Worm (Caenorhabditis elegans) whole organism, L4 larva: ENCODE results near the gene gst-1.
A peak's percentile ranks its signal among the peaks of the same experiment; 100 is the strongest.

Experiments
- F10B5.3 ChIP-seq: sonication (generic microtip); optimal IDR thresholded peaks from 2 replicates; lab custom pipeline; 2016; ENCODE audit warnings: mild to moderate bottlenecking, missing genetic modification characterization, missing compliant biosample characterization
- F26F4.8 ChIP-seq: fragments of 200-800 bp; sonication (Bioruptor generic); conservative IDR thresholded peaks from 2 replicates; pipeline ENCODE4 v1.3.6; 2022; ENCODE audit warnings: missing genetic modification characterization, missing compliant biosample characterization
- F44E2.7 ChIP-seq: fragments of 200-800 bp; sonication (Bioruptor generic); IDR thresholded peaks from 2 replicates; pipeline ENCODE4 v2.1.2; 2022; ENCODE audit warnings: missing genetic modification characterization, missing compliant biosample characterization
- F49E8.2 ChIP-seq: sonication (generic microtip); optimal IDR thresholded peaks from 2 replicates; lab custom pipeline; 2016; ENCODE audit warnings: missing compliant biosample characterization, mild to moderate bottlenecking, missing genetic modification characterization, borderline replicate concordance
- R02D3.7 ChIP-seq: fragments of 150-350 bp; sonication (generic microtip); optimal IDR thresholded peaks from 3 replicates; lab custom pipeline; 2014; ENCODE audit warnings: missing biosample characterization, missing genetic modification characterization
- T20F7.1 ChIP-seq: fragments of 200-800 bp; sonication (Bioruptor generic); optimal IDR thresholded peaks from 2 replicates; lab custom pipeline; 2018; ENCODE audit warnings: mild to moderate bottlenecking, missing genetic modification characterization, missing compliant biosample characterization
- Y48G9A.11 ChIP-seq: fragments of 200-800 bp; sonication (Bioruptor generic); IDR thresholded peaks from 2 replicates; pipeline ENCODE4 v1.3.6; 2022; ENCODE audit warnings: missing genetic modification reagents, missing genetic modification characterization, missing compliant biosample characterization
- Y5F2A.4 ChIP-seq: fragments of 200-800 bp; sonication (Bioruptor generic); optimal IDR thresholded peaks from 2 replicates; lab custom pipeline; 2018; ENCODE audit warnings: mild to moderate bottlenecking, missing genetic modification characterization, missing compliant biosample characterization
- ZK546.5 ChIP-seq, 2 experiments: sonication (generic microtip); optimal IDR thresholded peaks; 2 replicates each; lab custom pipeline; 2017; ENCODE audit warnings: missing biosample characterization in 2 of 2, missing genetic modification characterization in 2 of 2
- aly-2 ChIP-seq: sonication (generic microtip); optimal IDR thresholded peaks from 2 replicates; lab custom pipeline; 2018; ENCODE audit warnings: missing biosample characterization, missing genetic modification characterization
- attf-4 ChIP-seq: sonication (generic microtip); optimal IDR thresholded peaks from 3 replicates; lab custom pipeline; 2017; ENCODE audit warnings: missing biosample characterization, missing genetic modification characterization
- ceh-28 ChIP-seq: fragments of 150-350 bp; optimal IDR thresholded peaks from 2 replicates; lab custom pipeline; 2014; ENCODE audit warnings: missing biosample characterization, missing genetic modification reagents, missing genetic modification characterization
- ceh-44 ChIP-seq: fragments of 200-800 bp; sonication (Bioruptor generic); IDR thresholded peaks from 2 replicates; pipeline ENCODE4 v1.3.6; 2022; ENCODE audit warnings: missing genetic modification reagents, missing genetic modification characterization, missing compliant biosample characterization
- cey-2 ChIP-seq: sonication (generic microtip); optimal IDR thresholded peaks from 3 replicates; lab custom pipeline; 2017; ENCODE audit warnings: missing genetic modification characterization, mild to moderate bottlenecking, missing compliant biosample characterization, antibody characterized with exemption, borderline replicate concordance; ENCODE audit not compliant: insufficient read depth
- daf-12 ChIP-seq: fragments of 150-350 bp; optimal IDR thresholded peaks from 2 replicates; lab custom pipeline; 2014; ENCODE audit warnings: missing biosample characterization, missing genetic modification reagents, missing genetic modification characterization
- daf-16 ChIP-seq, 3 experiments: sonication (generic microtip); optimal IDR thresholded peaks; 2 replicates each; lab custom pipeline; 2016 to 2017; ENCODE audit warnings: missing genetic modification characterization in 3 of 3, missing genetic modification reagents in 3 of 3, mild to moderate bottlenecking in 2 of 3, missing compliant biosample characterization in 2 of 3, missing biosample characterization in 1 of 3, moderate library complexity in 1 of 3
- dmd-6 ChIP-seq: fragments of 200-800 bp; sonication (Bioruptor generic); IDR thresholded peaks from 2 replicates; pipeline ENCODE4 v1.3.6; 2022; ENCODE audit warnings: missing genetic modification reagents, missing genetic modification characterization, missing compliant biosample characterization
- dpl-1 ChIP-seq: fragments of 150-350 bp; optimal IDR thresholded peaks from 2 replicates; lab custom pipeline; 2014; ENCODE audit warnings: missing biosample characterization, missing genetic modification reagents, missing genetic modification characterization
- duxl-1 ChIP-seq: sonication (generic microtip); optimal IDR thresholded peaks from 2 replicates; lab custom pipeline; 2016; ENCODE audit warnings: mild to moderate bottlenecking, missing genetic modification characterization, moderate library complexity, missing compliant biosample characterization; ENCODE audit not compliant: poor library complexity
- egl-27 ChIP-seq: sonication (generic microtip); optimal IDR thresholded peaks from 3 replicates; lab custom pipeline; 2017; ENCODE audit warnings: missing biosample characterization, missing genetic modification reagents, missing genetic modification characterization
- gei-8 ChIP-seq: fragments of 200-800 bp; sonication (Bioruptor generic); optimal IDR thresholded peaks from 2 replicates; lab custom pipeline; 2018; ENCODE audit warnings: mild to moderate bottlenecking, missing genetic modification characterization, missing compliant biosample characterization
- hlh-11 ChIP-seq: fragments of 200-800 bp; sonication (Bioruptor generic); optimal IDR thresholded peaks from 2 replicates; lab custom pipeline; 2018; ENCODE audit warnings: mild to moderate bottlenecking, missing genetic modification characterization, missing compliant biosample characterization
- hlh-30 ChIP-seq: sonication (generic microtip); optimal IDR thresholded peaks from 2 replicates; lab custom pipeline; 2017; ENCODE audit warnings: antibody characterized with exemption, mild to moderate bottlenecking, missing genetic modification characterization, missing compliant biosample characterization; ENCODE audit not compliant: insufficient read depth
- hmg-1.1 ChIP-seq: fragments of 200-800 bp; sonication (Bioruptor generic); IDR thresholded peaks from 2 replicates; pipeline ENCODE4 v1.3.6; 2022; ENCODE audit warnings: missing genetic modification reagents, missing genetic modification characterization, missing compliant biosample characterization
- lim-7 ChIP-seq: fragments of 200-800 bp; sonication (Bioruptor generic); IDR thresholded peaks from 2 replicates; pipeline ENCODE4 v1.3.6; 2022; ENCODE audit warnings: missing genetic modification characterization, missing compliant biosample characterization
- lin-1 ChIP-seq: fragments of 200-800 bp; sonication (Bioruptor generic); IDR thresholded peaks from 2 replicates; pipeline ENCODE4 v1.3.6; 2022; ENCODE audit warnings: missing genetic modification reagents, missing genetic modification characterization, missing compliant biosample characterization
- lin-13 ChIP-seq: fragments of 150-350 bp; optimal IDR thresholded peaks from 2 replicates; lab custom pipeline; 2014; ENCODE audit warnings: missing biosample characterization, missing genetic modification reagents, missing genetic modification characterization
- madf-9 ChIP-seq: fragments of 200-800 bp; sonication (Bioruptor generic); conservative IDR thresholded peaks from 2 replicates; pipeline ENCODE4 v1.3.6; 2022; ENCODE audit warnings: missing genetic modification reagents, missing genetic modification characterization, missing compliant biosample characterization
- mdt-29 ChIP-seq: fragments of 200-800 bp; sonication (Bioruptor generic); IDR thresholded peaks from 2 replicates; pipeline ENCODE4 v1.3.6; 2022; ENCODE audit warnings: missing genetic modification reagents, missing genetic modification characterization, missing compliant biosample characterization
- mep-1 ChIP-seq: fragments of 150-350 bp; sonication (generic microtip); optimal IDR thresholded peaks from 3 replicates; lab custom pipeline; 2014; ENCODE audit warnings: missing biosample characterization, missing genetic modification characterization
- mes-2 ChIP-seq: sonication (generic microtip); optimal IDR thresholded peaks from 2 replicates; lab custom pipeline; 2016; ENCODE audit warnings: missing genotype, mild to moderate bottlenecking, missing genetic modification characterization, missing compliant biosample characterization; ENCODE audit not compliant: poor library complexity, severe bottlenecking
- nhr-102 ChIP-seq: sonication (generic microtip); optimal IDR thresholded peaks from 2 replicates; lab custom pipeline; 2016; ENCODE audit warnings: mild to moderate bottlenecking, missing genetic modification characterization, moderate library complexity, missing compliant biosample characterization
- nhr-237 ChIP-seq: sonication (generic microtip); optimal IDR thresholded peaks from 2 replicates; lab custom pipeline; 2017; ENCODE audit warnings: missing biosample characterization, missing genetic modification characterization
- nhr-76 ChIP-seq: fragments of 150-350 bp; optimal IDR thresholded peaks from 2 replicates; lab custom pipeline; 2014; ENCODE audit warnings: missing biosample characterization, missing genetic modification characterization
- nhr-77 ChIP-seq: fragments of 150-350 bp; optimal IDR thresholded peaks from 2 replicates; lab custom pipeline; 2014; ENCODE audit warnings: missing biosample characterization, missing genetic modification characterization
- pha-4 ChIP-seq, 2 experiments: fragments of 150-350 bp in 1 of 2; fragments of 200-800 bp in 1 of 2; sonication (Bioruptor generic) in 1 of 2; IDR thresholded peaks in 1 of 2; optimal IDR thresholded peaks in 1 of 2; 2 replicates each; pipeline versions ENCODE4 v1.3.6 to Lab custom; 2014 to 2022; ENCODE audit warnings: missing genetic modification characterization in 2 of 2, missing genetic modification reagents in 2 of 2, missing biosample characterization in 1 of 2, missing compliant biosample characterization in 1 of 2
- rbr-2 ChIP-seq: sonication (generic microtip); optimal IDR thresholded peaks from 2 replicates; lab custom pipeline; 2016; ENCODE audit warnings: missing genotype, missing genetic modification characterization, missing compliant biosample characterization
- snpc-4 ChIP-seq: fragments of 150-350 bp; optimal IDR thresholded peaks from 2 replicates; lab custom pipeline; 2014; ENCODE audit warnings: missing biosample characterization, missing genetic modification characterization
- zag-1 ChIP-seq: fragments of 150-350 bp; optimal IDR thresholded peaks from 2 replicates; lab custom pipeline; 2014; ENCODE audit warnings: missing biosample characterization, missing genetic modification characterization
- zfp-2 ChIP-seq: sonication (generic microtip); optimal IDR thresholded peaks from 2 replicates; lab custom pipeline; 2016; ENCODE audit warnings: mild to moderate bottlenecking, missing genetic modification characterization, missing compliant biosample characterization
- zip-11 ChIP-seq: fragments of 200-800 bp; sonication (Bioruptor generic); IDR thresholded peaks from 2 replicates; pipeline ENCODE4 v1.3.6; 2022; ENCODE audit warnings: missing genetic modification characterization, missing compliant biosample characterization
- ztf-11 ChIP-seq: fragments of 150-350 bp; optimal IDR thresholded peaks from 2 replicates; lab custom pipeline; 2014; ENCODE audit warnings: missing biosample characterization, missing genetic modification characterization
- ztf-7 ChIP-seq: fragments of 150-350 bp; optimal IDR thresholded peaks from 2 replicates; lab custom pipeline; 2014; ENCODE audit warnings: missing biosample characterization, missing genetic modification characterization

The gst-1 gene

ce11 chrIII:9084329-9084728 lies 25.2 kb downstream of the gst-1 start:
- TF ChIP-seq dmd-6 (GFP tag; lab: Robert Waterston, UW) (no peak), hlh-11 (tag; lab: Kevin White, UChicago) (peak; percentile 2), Y5F2A.4 (no peak), nhr-102 (tag; lab: Kevin White, UChicago) (no peak), ztf-11 (tag; lab: Kevin White, UChicago) (no peak), nhr-76 (tag; lab: Kevin White, UChicago) (no peak), ztf-7 (tag; lab: Kevin White, UChicago) (no peak), attf-4 (tag; lab: Kevin White, UChicago) (no peak), mdt-29 (GFP tag; lab: Robert Waterston, UW) (no peak), lin-1 (no peak), F10B5.3 (tag; lab: Kevin White, UChicago) (no peak), lin-13 (GFP tag; lab: Kevin White, UChicago) (no peak), snpc-4 (tag; lab: Kevin White, UChicago) (no peak), gei-8 (GFP tag; lab: Kevin White, UChicago) (no peak), ZK546.5 (tag; optimal IDR thresholded peaks at IDR 0.05; lab: Kevin White, UChicago) (no peak), F44E2.7 (GFP tag; lab: Robert Waterston, UW) (no peak), cey-2 (tag; lab: Kevin White, UChicago) (no peak), daf-12 (tag; lab: Kevin White, UChicago) (no peak), mep-1 (tag; lab: Kevin White, UChicago) (peak; percentile 6), duxl-1 (tag; lab: Kevin White, UChicago) (no peak), zag-1 (no peak), zip-11 (GFP tag; lab: Robert Waterston, UW) (no peak), daf-16 (GFP tag; optimal IDR thresholded peaks at IDR 0.05; lab: Kevin White, UChicago) (peak in 1 of 2 experiments; percentile 50), daf-16 (tag; optimal IDR thresholded peaks at IDR 0.05; lab: Kevin White, UChicago) (peak; percentile 78), rbr-2 (tag; lab: Kevin White, UChicago) (no peak), zfp-2 (tag; lab: Kevin White, UChicago) (no peak), hlh-30 (tag; lab: Kevin White, UChicago) (no peak), ceh-28 (no peak)

DNA sequence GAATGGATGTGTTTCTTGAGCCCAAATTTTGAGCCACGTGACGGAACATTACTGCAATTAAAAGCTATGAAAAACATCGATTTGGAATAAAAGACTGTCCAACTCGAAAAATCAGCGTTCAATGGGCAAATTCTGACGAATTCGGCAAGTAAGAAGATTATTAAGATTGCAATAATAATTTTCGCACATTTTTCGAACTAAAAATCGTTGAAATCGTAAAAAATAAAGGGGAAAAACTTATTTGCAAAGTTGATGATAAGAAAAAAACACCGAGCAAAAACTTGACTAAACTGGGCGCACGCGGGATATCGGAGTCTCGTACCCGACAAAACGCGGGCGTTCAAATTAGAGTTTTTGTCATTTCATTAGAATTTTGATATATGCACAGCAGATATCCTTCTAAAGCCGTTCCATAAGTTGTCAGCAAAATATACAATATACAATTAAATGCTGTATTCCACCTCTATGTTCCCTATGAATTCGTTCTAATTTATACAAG lies 30.2 kb downstream of the gst-1 start, which contains the start of the genes mccc-2 and mrpl-44:
Gene mccc-2, minus strand, starts transcription at position 51 of the 499 bp plus-strand sequence.
Gene mrpl-44, minus strand, starts transcription at position 51 of the 499 bp plus-strand sequence.
- TF ChIP-seq aly-2 (no peak), F49E8.2 (tag; lab: Kevin White, UChicago) (no peak), F26F4.8 (GFP tag; lab: Robert Waterston, UW) (no peak), nhr-76 (tag; lab: Kevin White, UChicago) (no peak), madf-9 (GFP tag; lab: Robert Waterston, UW) (no peak), mes-2 (tag; lab: Kevin White, UChicago) (peak; percentile 36), zip-11 (GFP tag; lab: Robert Waterston, UW) (no peak), hmg-1.1 (no peak), nhr-102 (tag; lab: Kevin White, UChicago) (no peak), T20F7.1 (GFP tag; lab: Kevin White, UChicago) (peak; percentile 97), ceh-44 (no peak), Y48G9A.11 (GFP tag; lab: Robert Waterston, UW) (peak; percentile 69; the same call in 1 of the 2 replicates), egl-27 (no peak), dpl-1 (GFP tag; lab: Kevin White, UChicago) (peak; percentile 86), pha-4 (GFP tag; IDR thresholded peaks at IDR 0.05; lab: Robert Waterston, UW) (no peak), pha-4 (tag; optimal IDR thresholded peaks at IDR 0.05; lab: Kevin White, UChicago) (no peak), lim-7 (GFP tag; lab: Robert Waterston, UW) (no peak), nhr-77 (tag; lab: Kevin White, UChicago) (no peak), attf-4 (tag; lab: Kevin White, UChicago) (no peak), R02D3.7 (tag; lab: Kevin White, UChicago) (no peak), nhr-237 (tag; lab: Kevin White, UChicago) (no peak)
